Worm (Caenorhabditis elegans) whole organism, early embryonic: ENCODE data around the gene cyld-1.

Experiments
- B0310.2 ChIP-seq: sonication (generic microtip); optimal IDR thresholded peaks from 2 replicates; lab custom pipeline; 2016; ENCODE audit warnings: mild to moderate bottlenecking, missing genetic modification characterization, missing compliant biosample characterization
- F13C5.2 ChIP-seq: sonication (generic microtip); optimal IDR thresholded peaks from 2 replicates; lab custom pipeline; 2017; ENCODE audit warnings: mild to moderate bottlenecking, missing genetic modification characterization, inconsistent platforms, missing compliant biosample characterization
- aly-1 ChIP-seq: sonication (generic microtip); optimal IDR thresholded peaks from 2 replicates; lab custom pipeline; 2016; ENCODE audit warnings: missing genetic modification characterization, missing compliant biosample characterization
- ama-1 ChIP-seq: fragments of 150-350 bp; optimal IDR thresholded peaks from 2 replicates; lab custom pipeline; 2014
- ceh-13 ChIP-seq: fragments of 200-800 bp; sonication (Bioruptor generic); optimal IDR thresholded peaks from 2 replicates; lab custom pipeline; 2018; ENCODE audit warnings: mild to moderate bottlenecking, missing genetic modification characterization, missing compliant biosample characterization
- ceh-36 ChIP-seq: sonication (generic microtip); optimal IDR thresholded peaks from 2 replicates; lab custom pipeline; 2016; ENCODE audit warnings: missing genetic modification characterization, inconsistent platforms, missing compliant biosample characterization
- ets-7 ChIP-seq: sonication (generic microtip); optimal IDR thresholded peaks from 2 replicates; lab custom pipeline; 2016; ENCODE audit warnings: missing genotype, missing genetic modification characterization, missing compliant biosample characterization
- flt-1 ChIP-seq: fragments of 200-800 bp; sonication (Bioruptor generic); IDR thresholded peaks from 2 replicates; pipeline ENCODE4 v1.3.6; 2022; ENCODE audit warnings: missing genetic modification characterization, missing compliant biosample characterization
- hmbx-1 ChIP-seq: sonication (generic microtip); optimal IDR thresholded peaks from 2 replicates; lab custom pipeline; 2016; ENCODE audit warnings: mild to moderate bottlenecking, missing genetic modification characterization, missing compliant biosample characterization
- hmg-4 ChIP-seq: fragments of 200-800 bp; sonication (Bioruptor generic); optimal IDR thresholded peaks from 2 replicates; lab custom pipeline; 2018; ENCODE audit warnings: mild to moderate bottlenecking, missing genetic modification characterization, missing compliant biosample characterization
- hnd-1 ChIP-seq: sonication (generic microtip); optimal IDR thresholded peaks from 2 replicates; lab custom pipeline; 2016; ENCODE audit warnings: missing genetic modification characterization, missing compliant biosample characterization
- pes-1 ChIP-seq: fragments of 200-800 bp; sonication (Bioruptor generic); IDR thresholded peaks from 2 replicates; pipeline ENCODE4 v1.3.6; 2022; ENCODE audit warnings: missing genetic modification reagents, missing genetic modification characterization, missing compliant biosample characterization
- scrt-1 ChIP-seq: fragments of 200-800 bp; sonication (Bioruptor generic); IDR thresholded peaks from 2 replicates; pipeline ENCODE4 v1.3.6; 2022; ENCODE audit warnings: missing genetic modification characterization, missing compliant biosample characterization
- sea-1 ChIP-seq: fragments of 200-800 bp; sonication (Bioruptor generic); conservative IDR thresholded peaks from 2 replicates; pipeline ENCODE4 v1.3.6; 2022; ENCODE audit warnings: missing genetic modification characterization, missing compliant biosample characterization
- tbx-11 ChIP-seq: fragments of 200-800 bp; sonication (Bioruptor generic); IDR thresholded peaks from 2 replicates; pipeline ENCODE4 v1.3.6; 2022; ENCODE audit warnings: missing genetic modification characterization, missing compliant biosample characterization
- tbx-37 ChIP-seq: fragments of 200-800 bp; sonication (Bioruptor generic); conservative IDR thresholded peaks from 2 replicates; pipeline ENCODE4 v1.3.6; 2022; ENCODE audit warnings: missing genetic modification reagents, missing genetic modification characterization, missing compliant biosample characterization
- tra-4 ChIP-seq: sonication (generic microtip); optimal IDR thresholded peaks from 2 replicates; lab custom pipeline; 2017; ENCODE audit warnings: missing genetic modification characterization, missing compliant biosample characterization

The cyld-1 gene

ce11 chrIII:9885609-9886008 is 24.8 kb downstream of the cyld-1 start:
- TF ChIP-seq tbx-11 (no peak), scrt-1 (GFP tag; lab: Robert Waterston, UW) (no peak), hmbx-1 (tag; lab: Kevin White, UChicago) (no peak), pes-1 (GFP tag; lab: Robert Waterston, UW) (no peak), flt-1 (GFP tag; lab: Robert Waterston, UW) (no peak), sea-1 (GFP tag; lab: Robert Waterston, UW) (no peak)

- no peak for TF ChIP-seq ama-1 (lab: Kevin White, UChicago)
- TF ChIP-seq ets-7, result no peak
- TF ChIP-seq pes-1 (GFP tag; lab: Robert Waterston, UW), result no peak
- TF ChIP-seq scrt-1 (GFP tag; lab: Robert Waterston, UW), result no peak
- no peak for TF ChIP-seq flt-1 (GFP tag; lab: Robert Waterston, UW)
- TF ChIP-seq tbx-37, result no peak
- TF ChIP-seq ceh-36 (tag; lab: Kevin White, UChicago), result no peak
- no peak for TF ChIP-seq sea-1 (GFP tag; lab: Robert Waterston, UW)
- TF ChIP-seq aly-1, result no peak
Measured at ce11 chrIII:9878828-9879227, 31.6 kb downstream of the cyld-1 start, which contains the start of gene ZK757.2. ZK757.2 (minus strand) TSS chrIII:9878928.

ce11 chrIII:9876951-9877350 is 33.5 kb downstream of the cyld-1 start, which contains the start of gene ZK757.10:
ZK757.10 (plus strand) TSS chrIII:9877251.
- TF ChIP-seq F13C5.2 (tag; lab: Kevin White, UChicago) (no peak), pes-1 (GFP tag; lab: Robert Waterston, UW) (no peak), tbx-37 (no peak), ama-1 (lab: Kevin White, UChicago) (no peak), aly-1 (no peak), B0310.2 (no peak), scrt-1 (GFP tag; lab: Robert Waterston, UW) (no peak), tra-4 (tag; lab: Kevin White, UChicago) (no peak), flt-1 (GFP tag; lab: Robert Waterston, UW) (no peak), ets-7 (no peak), hnd-1 (tag; lab: Kevin White, UChicago) (no peak), ceh-36 (tag; lab: Kevin White, UChicago) (no peak), ceh-13 (GFP tag; lab: Kevin White, UChicago) (no peak), sea-1 (GFP tag; lab: Robert Waterston, UW) (no peak), hmg-4 (GFP tag; lab: Kevin White, UChicago) (no peak), tbx-11 (no peak), hmbx-1 (tag; lab: Kevin White, UChicago) (no peak)

- TF ChIP-seq flt-1 (GFP tag; lab: Robert Waterston, UW), result no peak
- no peak for TF ChIP-seq hmbx-1 (tag; lab: Kevin White, UChicago)
- TF ChIP-seq hnd-1 (tag; lab: Kevin White, UChicago), result no peak
- TF ChIP-seq ceh-36 (tag; lab: Kevin White, UChicago), result no peak
- TF ChIP-seq B0310.2, result no peak
- TF ChIP-seq tbx-37, result no peak
- no peak for TF ChIP-seq ets-7
- no peak for TF ChIP-seq tbx-11
- no peak for TF ChIP-seq ama-1 (lab: Kevin White, UChicago)
- no peak for TF ChIP-seq aly-1
Measured at ce11 chrIII:9874515-9874914, 35.9 kb downstream of the cyld-1 start.

DNA sequence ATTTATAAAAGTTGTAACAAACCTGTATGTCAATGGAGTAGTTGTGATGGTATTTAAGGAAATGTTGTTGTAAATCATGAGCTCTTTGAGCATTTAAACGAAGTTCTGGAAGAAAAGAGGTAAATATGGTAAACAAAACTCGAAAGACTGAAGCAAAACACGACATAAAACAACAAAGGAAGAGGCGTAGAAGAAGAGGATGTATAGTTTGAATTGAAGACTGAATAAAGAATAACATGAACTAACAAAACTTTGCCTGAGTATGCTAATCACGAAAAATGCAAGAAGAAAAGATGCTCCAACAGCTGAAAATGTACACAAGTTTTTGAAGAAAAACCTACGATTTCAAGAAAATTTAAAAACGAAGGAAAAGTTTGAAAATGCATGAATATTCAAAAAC is 39.4 kb downstream of the cyld-1 start, which contains the start of gene ZK757.1:
Gene ZK757.1, minus strand, starts transcription at position 101 of the 400 bp plus-strand sequence.
- TF ChIP-seq hnd-1 (tag; lab: Kevin White, UChicago) (no peak), hmbx-1 (tag; lab: Kevin White, UChicago) (no peak), ama-1 (lab: Kevin White, UChicago) (no peak), ets-7 (no peak), B0310.2 (no peak), F13C5.2 (tag; lab: Kevin White, UChicago) (no peak), ceh-36 (tag; lab: Kevin White, UChicago) (no peak), ceh-13 (GFP tag; lab: Kevin White, UChicago) (no peak), tbx-11 (no peak), pes-1 (GFP tag; lab: Robert Waterston, UW) (no peak), tbx-37 (no peak), sea-1 (GFP tag; lab: Robert Waterston, UW) (no peak), flt-1 (GFP tag; lab: Robert Waterston, UW) (no peak)

DNA sequence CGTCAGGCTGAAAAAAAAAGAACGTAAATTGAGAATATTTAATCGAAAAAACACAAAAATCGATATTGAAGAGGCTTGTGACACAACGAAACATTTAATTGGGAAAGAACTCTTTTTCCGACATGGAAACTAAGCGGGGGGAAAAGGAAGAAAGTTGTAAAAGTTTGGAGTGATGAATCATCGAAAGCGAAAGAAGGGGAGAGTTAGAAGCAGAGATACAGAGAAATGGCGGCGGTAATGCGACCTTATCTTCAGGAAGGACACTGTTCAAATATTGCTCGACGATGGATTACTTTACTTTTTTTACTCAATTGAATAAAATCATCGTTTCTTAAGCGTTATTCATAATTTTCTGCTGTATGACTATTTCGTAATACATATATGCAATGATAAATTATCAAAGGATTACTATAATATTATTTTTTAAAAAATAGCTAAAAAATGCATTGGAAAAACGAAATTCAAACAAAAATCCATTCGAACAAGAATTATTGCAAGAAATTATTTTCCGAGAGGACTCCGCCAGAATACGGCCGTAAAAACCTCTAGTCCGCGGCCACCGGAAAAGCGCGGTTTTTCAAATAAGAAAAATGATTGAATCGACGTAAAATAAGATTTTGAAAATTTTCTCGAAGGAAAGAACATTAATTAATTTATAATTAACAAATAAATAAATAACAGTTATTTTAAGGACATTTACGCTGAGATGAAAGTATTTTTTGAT is 42.5 kb downstream of the cyld-1 start, which contains the start of gene dhhc-4:
Gene dhhc-4, minus strand, starts transcription at position 13 of the 724 bp plus-strand sequence.
- peak; percentile 1 for TF ChIP-seq ceh-13 (GFP tag; lab: Kevin White, UChicago)
- TF ChIP-seq tbx-37, result peak; percentile 80
- TF ChIP-seq flt-1 (GFP tag; lab: Robert Waterston, UW), result no peak
- no peak for TF ChIP-seq ceh-36 (tag; lab: Kevin White, UChicago)
- TF ChIP-seq pes-1 (GFP tag; lab: Robert Waterston, UW), result peak; percentile 79

DNA sequence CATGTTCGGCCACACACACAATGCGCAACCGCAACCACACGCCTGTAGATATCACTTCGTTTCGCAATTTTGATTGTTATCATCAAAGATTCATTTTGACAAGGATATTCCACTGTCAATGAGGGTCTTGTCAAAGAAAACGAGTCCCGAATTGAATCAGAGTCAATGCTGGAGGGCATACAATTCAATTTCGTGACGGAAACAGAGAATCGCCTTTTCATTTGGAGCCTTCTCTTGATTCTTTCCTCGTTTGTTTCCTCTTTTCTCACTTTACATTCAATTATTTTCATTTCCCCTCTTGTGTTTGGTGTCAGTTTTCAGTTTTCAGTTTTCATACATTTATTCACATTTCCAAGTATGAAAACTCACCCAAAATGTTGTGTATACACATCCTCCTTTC is 43.1 kb downstream of the cyld-1 start:
- TF ChIP-seq pes-1 (GFP tag; lab: Robert Waterston, UW), result no peak
- TF ChIP-seq ceh-36 (tag; lab: Kevin White, UChicago), result no peak
- TF ChIP-seq tbx-11, result no peak
- TF ChIP-seq hmg-4 (GFP tag; lab: Kevin White, UChicago), result no peak
- TF ChIP-seq ama-1 (lab: Kevin White, UChicago), result no peak
- TF ChIP-seq scrt-1 (GFP tag; lab: Robert Waterston, UW), result no peak
- TF ChIP-seq B0310.2, result no peak
- no peak for TF ChIP-seq ceh-13 (GFP tag; lab: Kevin White, UChicago)
- TF ChIP-seq hnd-1 (tag; lab: Kevin White, UChicago), result no peak
- TF ChIP-seq F13C5.2 (tag; lab: Kevin White, UChicago), result no peak
- no peak for TF ChIP-seq ets-7
- no peak for TF ChIP-seq tbx-37
- no peak for TF ChIP-seq aly-1
- no peak for TF ChIP-seq hmbx-1 (tag; lab: Kevin White, UChicago)
- no peak for TF ChIP-seq flt-1 (GFP tag; lab: Robert Waterston, UW)
- no peak for TF ChIP-seq tra-4 (tag; lab: Kevin White, UChicago)
- TF ChIP-seq sea-1 (GFP tag; lab: Robert Waterston, UW), result no peak
